Worm (Caenorhabditis elegans): Measurements from ENCODE around the gene C16C8.4.

DNA sequence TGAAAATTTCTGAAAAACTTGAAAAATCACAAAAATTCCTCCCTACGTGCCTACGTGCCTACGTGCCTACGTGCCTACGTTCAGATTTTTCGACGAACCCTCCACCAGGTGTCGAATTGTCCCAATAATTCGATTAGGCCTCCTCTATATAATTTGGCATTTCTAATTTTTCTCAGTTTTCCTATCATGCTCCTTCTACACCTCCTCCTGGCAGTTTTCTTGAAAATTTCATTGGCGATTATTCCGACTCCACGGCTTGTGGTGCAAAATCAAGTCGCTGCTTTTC is 3.6 kb downstream of the C16C8.4 start, which contains the start of gene C16C8.17:
- no peak for TF ChIP-seq F39B2.1 (GFP tag; IDR thresholded peaks at IDR 0.05)
- TF ChIP-seq sea-2 (GFP tag; IDR thresholded peaks at IDR 0.05) = no peak
- TF ChIP-seq gei-17 (GFP tag; optimal IDR thresholded peaks at IDR 0.05) = no peak
- TF ChIP-seq ztf-28 (GFP tag; IDR thresholded peaks at IDR 0.05) = no peak
- no peak for TF ChIP-seq snpc-4 (GFP tag; optimal IDR thresholded peaks at IDR 0.05)
- no peak for TF ChIP-seq snpc-4 (tag; optimal IDR thresholded peaks at IDR 0.05)
- TF ChIP-seq die-1 (tag; optimal IDR thresholded peaks at IDR 0.05) = no peak
- no peak for TF ChIP-seq repo-1 (tag; optimal IDR thresholded peaks at IDR 0.05)
- TF ChIP-seq tbp1 (GFP tag; optimal IDR thresholded peaks at IDR 0.05) = no peak
- TF ChIP-seq unc-130 (GFP tag; optimal IDR thresholded peaks at IDR 0.05) = no peak
- TF ChIP-seq ceh-58 (GFP tag; IDR thresholded peaks at IDR 0.05) = no peak
